Worm (Caenorhabditis elegans) whole organism, L3 larva: ENCODE results near the gene R05D8.9.

ENCODE experiments used
- nhr-11 ChIP-seq: fragments of 150-350 bp; optimal IDR thresholded peaks from 2 replicates; lab custom pipeline; 2014; ENCODE audit warnings: missing biosample characterization, missing genetic modification characterization
- ztf-4 ChIP-seq: fragments of 150-350 bp; optimal IDR thresholded peaks from 2 replicates; lab custom pipeline; 2014; ENCODE audit warnings: missing biosample characterization, missing genetic modification characterization

DNA sequence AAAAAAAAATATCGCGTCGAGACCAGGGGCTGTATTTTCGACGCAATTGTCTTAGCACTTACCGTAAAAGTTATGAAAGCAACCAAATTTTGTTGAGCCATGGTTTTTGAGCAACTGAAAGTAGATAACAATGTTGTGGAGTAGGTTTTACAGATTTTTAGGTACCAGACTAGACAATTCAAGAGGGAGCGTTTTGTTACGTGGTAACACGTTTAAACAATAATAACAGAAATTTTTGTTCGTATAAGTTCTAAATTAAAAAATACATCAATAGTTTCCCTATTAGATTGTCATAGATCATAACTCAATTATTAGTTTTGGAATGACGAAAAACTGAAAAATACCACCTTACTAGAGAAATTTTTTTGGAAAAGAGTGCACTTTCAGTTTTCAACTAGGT is 17.4 kb downstream of the R05D8.9 start, which contains the start of gene srx-24:
- TF ChIP-seq nhr-11 (tag; lab: Kevin White, UChicago) (no peak), ztf-4 (tag; lab: Kevin White, UChicago) (no peak)
